Fruit fly (Drosophila melanogaster) whole organism, embryonic: ENCODE results near the gene CG15461.

Experiments used
- ATbp ChIP-seq: fragments of 200-800 bp; sonication (Bioruptor generic); optimal IDR thresholded peaks from 2 replicates; lab custom pipeline; 2017; ENCODE audit warnings: missing biosample characterization, mild to moderate bottlenecking, missing genetic modification characterization, missing genetic modification reagents
- Awh ChIP-seq: fragments of 200-800 bp; sonication (Bioruptor generic); IDR thresholded peaks from 2 replicates; pipeline ENCODE4, ENCODE4 v1.3.6; 2022; ENCODE audit warnings: missing biosample characterization, missing genetic modification characterization
- CG10209 ChIP-seq: fragments of 200-800 bp; sonication (Bioruptor generic); optimal IDR thresholded peaks from 3 replicates; lab custom pipeline; 2017; ENCODE audit warnings: missing biosample characterization, mild to moderate bottlenecking, missing genetic modification characterization, missing genetic modification reagents
- CG11398 ChIP-seq: fragments of 200-800 bp; sonication (Bioruptor generic); optimal IDR thresholded peaks from 2 replicates; lab custom pipeline; 2016; ENCODE audit warnings: missing biosample characterization, missing genetic modification characterization
- CG11456 ChIP-seq: fragments of 200-800 bp; sonication (Bioruptor generic); IDR thresholded peaks from 3 replicates; pipeline ENCODE4 v1.3.6; 2022; ENCODE audit warnings: missing biosample characterization, missing genetic modification characterization
- CG11560 ChIP-seq: fragments of 200-800 bp; sonication (Bioruptor generic); IDR thresholded peaks from 3 replicates; pipeline ENCODE4 v1.3.6; 2022; ENCODE audit warnings: missing biosample characterization, missing genetic modification characterization
- CG12071 ChIP-seq: fragments of 200-800 bp; sonication (Bioruptor generic); optimal IDR thresholded peaks from 3 replicates; lab custom pipeline; 2018; ENCODE audit warnings: missing biosample characterization, mild to moderate bottlenecking, missing genetic modification characterization
- CG12391 ChIP-seq: fragments of 200-800 bp; sonication (Bioruptor generic); optimal IDR thresholded peaks from 3 replicates; lab custom pipeline; 2018; ENCODE audit warnings: missing biosample characterization, mild to moderate bottlenecking, missing genetic modification characterization, moderate library complexity
- CG12769 ChIP-seq: fragments of 200-800 bp; sonication (Bioruptor generic); optimal IDR thresholded peaks from 2 replicates; lab custom pipeline; 2019; ENCODE audit warnings: missing biosample characterization, mild to moderate bottlenecking, missing genetic modification characterization, moderate library complexity
- CG13894 ChIP-seq: fragments of 200-800 bp; sonication (Bioruptor generic); optimal IDR thresholded peaks from 3 replicates; lab custom pipeline; 2018; ENCODE audit warnings: missing biosample characterization, mild to moderate bottlenecking, missing genetic modification characterization, moderate library complexity
- CG14667 ChIP-seq: fragments of 200-800 bp; sonication (Bioruptor generic); IDR thresholded peaks from 2 replicates; pipeline ENCODE4 v1.3.6; 2022; ENCODE audit warnings: missing biosample characterization, missing genetic modification characterization
- CG15479 ChIP-seq: fragments of 200-800 bp; sonication (Bioruptor generic); optimal IDR thresholded peaks from 3 replicates; lab custom pipeline; 2019; ENCODE audit warnings: missing biosample characterization, mild to moderate bottlenecking, missing genetic modification characterization, moderate library complexity
- CG16813 ChIP-seq: fragments of 200-800 bp; sonication (Bioruptor generic); IDR thresholded peaks from 3 replicates; pipeline ENCODE4 v1.3.6; 2022; ENCODE audit warnings: missing biosample characterization, missing genetic modification characterization; ENCODE audit not compliant: partially characterized antibody
- CG17361 ChIP-seq: fragments of 200-800 bp; sonication (Bioruptor generic); IDR thresholded peaks from 3 replicates; pipeline ENCODE4 v1.3.6; 2022; ENCODE audit warnings: missing biosample characterization, missing genetic modification characterization
- CG18011 ChIP-seq: fragments of 200-800 bp; sonication (Bioruptor generic); optimal IDR thresholded peaks from 2 replicates; lab custom pipeline; 2017; ENCODE audit warnings: missing biosample characterization, missing genetic modification characterization, mild to moderate bottlenecking, moderate library complexity, missing genotype
- CG31388 ChIP-seq: fragments of 200-800 bp; sonication (Bioruptor generic); optimal IDR thresholded peaks from 2 replicates; lab custom pipeline; 2016; ENCODE audit warnings: missing biosample characterization, missing genetic modification characterization
- CG3838 ChIP-seq: fragments of 200-800 bp; sonication (Bioruptor generic); optimal IDR thresholded peaks from 3 replicates; lab custom pipeline; 2016; ENCODE audit warnings: missing biosample characterization, missing genetic modification characterization
- CG6791 ChIP-seq: fragments of 200-800 bp; sonication (Bioruptor generic); IDR thresholded peaks from 3 replicates; pipeline ENCODE4 v1.3.6; 2022; ENCODE audit warnings: missing biosample characterization, missing genetic modification characterization; ENCODE audit not compliant: partially characterized antibody
- CG7271 ChIP-seq: fragments of 200-800 bp; sonication (Bioruptor generic); optimal IDR thresholded peaks from 2 replicates; lab custom pipeline; 2018; ENCODE audit warnings: missing biosample characterization, mild to moderate bottlenecking, missing genetic modification characterization, moderate library complexity
- CG8478 ChIP-seq: fragments of >200 bp; optimal IDR thresholded peaks from 2 replicates; lab custom pipeline; 2018
- CG9437 ChIP-seq: fragments of 200-800 bp; sonication (Bioruptor generic); optimal IDR thresholded peaks from 2 replicates; lab custom pipeline; 2018; ENCODE audit warnings: missing biosample characterization, mild to moderate bottlenecking, missing genetic modification characterization
- CG9797 ChIP-seq: fragments of 200-800 bp; sonication (Bioruptor generic); optimal IDR thresholded peaks from 3 replicates; lab custom pipeline; 2018; ENCODE audit warnings: missing biosample characterization, mild to moderate bottlenecking, missing genetic modification characterization
- CG9932 ChIP-seq: fragments of 200-800 bp; sonication (Bioruptor generic); IDR thresholded peaks from 2 replicates; pipeline ENCODE4 v1.3.6; 2022; ENCODE audit warnings: missing biosample characterization, missing genetic modification characterization
- D19A ChIP-seq: fragments of 200-800 bp; optimal IDR thresholded peaks from 3 replicates; lab custom pipeline; 2019; ENCODE audit warnings: missing biosample characterization, mild to moderate bottlenecking, missing genetic modification characterization, moderate library complexity
- Deaf1 ChIP-seq: fragments of 200-800 bp; optimal IDR thresholded peaks from 3 replicates; lab custom pipeline; 2019; ENCODE audit warnings: missing biosample characterization, mild to moderate bottlenecking, missing genetic modification characterization, moderate library complexity
- Dip3 ChIP-seq: fragments of 200-800 bp; sonication (Bioruptor generic); optimal IDR thresholded peaks from 3 replicates; lab custom pipeline; 2016; ENCODE audit warnings: missing biosample characterization, missing genetic modification characterization
- Dll ChIP-seq: fragments of 200-800 bp; sonication (Bioruptor generic); IDR thresholded peaks from 4 replicates; pipeline ENCODE4 v1.3.6; 2022; ENCODE audit warnings: missing biosample characterization, missing genetic modification characterization; ENCODE audit not compliant: partially characterized antibody
- E2f1 ChIP-seq: fragments of 200-800 bp; sonication (Bioruptor generic); IDR thresholded peaks from 2 replicates; pipeline ENCODE4 v1.3.6; 2022; ENCODE audit warnings: missing biosample characterization, missing genetic modification characterization
- Eip74EF ChIP-seq, 2 experiments: fragments of 200-800 bp in 1 of 2; fragments of >200 bp in 1 of 2; sonication (Bioruptor generic) in 1 of 2; optimal IDR thresholded peaks; 2 replicates each; lab custom pipeline; 2017 to 2019; ENCODE audit warnings: missing biosample characterization in 2 of 2, missing genetic modification characterization in 2 of 2, mild to moderate bottlenecking in 1 of 2, moderate library complexity in 1 of 2
- HmgZ ChIP-seq: fragments of 200-800 bp; sonication (Bioruptor generic); optimal IDR thresholded peaks from 2 replicates; lab custom pipeline; 2018; ENCODE audit warnings: missing biosample characterization, mild to moderate bottlenecking, missing genetic modification characterization
- Mrtf ChIP-seq: fragments of 200-800 bp; sonication (Bioruptor generic); IDR thresholded peaks from 3 replicates; pipeline ENCODE4 v1.3.6; 2022; ENCODE audit warnings: missing biosample characterization, missing genetic modification characterization
- Neu2 ChIP-seq: fragments of 200-800 bp; sonication (Bioruptor generic); optimal IDR thresholded peaks from 3 replicates; lab custom pipeline; 2016; ENCODE audit warnings: missing biosample characterization, missing genetic modification characterization, borderline replicate concordance
- Optix ChIP-seq: fragments of 200-800 bp; sonication (Bioruptor generic); IDR thresholded peaks from 3 replicates; pipeline ENCODE4 v1.3.6; 2022; ENCODE audit warnings: missing biosample characterization, missing genetic modification characterization
- Xrp1 ChIP-seq: fragments of 200-800 bp; sonication (Bioruptor generic); IDR thresholded peaks from 2 replicates; pipeline ENCODE4 v1.3.6; 2022; ENCODE audit warnings: missing biosample characterization, missing genetic modification characterization
- ab ChIP-seq: fragments of 200-800 bp; sonication (Bioruptor generic); optimal IDR thresholded peaks from 2 replicates; lab custom pipeline; 2016; ENCODE audit warnings: missing biosample characterization, missing genetic modification characterization
- abd-A ChIP-seq: fragments of 200-800 bp; sonication (Bioruptor generic); optimal IDR thresholded peaks from 3 replicates; lab custom pipeline; 2019; ENCODE audit warnings: missing biosample characterization, mild to moderate bottlenecking, missing genetic modification characterization, moderate library complexity
- amos ChIP-seq: fragments of 200-800 bp; sonication (Bioruptor generic); IDR thresholded peaks from 2 replicates; pipeline ENCODE4 v1.3.6; 2022; ENCODE audit warnings: missing biosample characterization, missing genetic modification characterization; ENCODE audit not compliant: partially characterized antibody
- cas ChIP-seq: fragments of 200-800 bp; sonication (Bioruptor generic); IDR thresholded peaks from 2 replicates; pipeline ENCODE4 v1.3.6; 2022; ENCODE audit warnings: missing biosample characterization, missing genetic modification characterization
- chm ChIP-seq: fragments of 200-800 bp; sonication (Bioruptor generic); IDR thresholded peaks from 2 replicates; pipeline ENCODE4 v1.3.6; 2022; ENCODE audit warnings: missing biosample characterization, missing genetic modification characterization
- dati ChIP-seq: fragments of 200-800 bp; sonication (Bioruptor generic); IDR thresholded peaks from 2 replicates; pipeline ENCODE4 v1.3.6; 2022; ENCODE audit warnings: missing biosample characterization, missing genetic modification characterization
- eve ChIP-seq, 2 experiments: fragments of >200 bp; optimal IDR thresholded peaks; 2 replicates each; lab custom pipeline; 2017; ENCODE audit warnings: missing biosample characterization in 2 of 2, missing genetic modification characterization in 2 of 2
- fd3F ChIP-seq: fragments of 200-800 bp; sonication (Bioruptor generic); optimal IDR thresholded peaks from 2 replicates; lab custom pipeline; 2018; ENCODE audit warnings: missing biosample characterization, mild to moderate bottlenecking, missing genetic modification characterization, moderate library complexity
- her ChIP-seq: fragments of 200-800 bp; sonication (Bioruptor generic); optimal IDR thresholded peaks from 2 replicates; lab custom pipeline; 2016; ENCODE audit warnings: missing biosample characterization, missing genetic modification characterization
- hkb ChIP-seq, 2 experiments: fragments of 200-800 bp in 1 of 2; fragments of >200 bp in 1 of 2; sonication (Bioruptor generic) in 1 of 2; IDR thresholded peaks in 1 of 2; optimal IDR thresholded peaks in 1 of 2; 2 replicates each; pipeline versions ENCODE4 v1.3.6 to Lab custom; 2017 to 2022; ENCODE audit warnings: missing biosample characterization in 1 of 2, missing genetic modification characterization in 1 of 2
- pb ChIP-seq: fragments of 200-800 bp; sonication (Bioruptor generic); optimal IDR thresholded peaks from 3 replicates; lab custom pipeline; 2016; ENCODE audit warnings: missing biosample characterization, missing genetic modification characterization
- pros ChIP-seq: fragments of 200-800 bp; sonication (Bioruptor generic); optimal IDR thresholded peaks from 3 replicates; lab custom pipeline; 2019; ENCODE audit warnings: missing biosample characterization, mild to moderate bottlenecking, missing genetic modification characterization, moderate library complexity
- sd ChIP-seq: fragments of 200-800 bp; sonication (Bioruptor generic); optimal IDR thresholded peaks from 3 replicates; lab custom pipeline; 2018; ENCODE audit warnings: missing biosample characterization, mild to moderate bottlenecking, missing genetic modification characterization, moderate library complexity
- sens ChIP-seq: fragments of 200-800 bp; sonication (Bioruptor generic); peaks from one replicate; lab custom pipeline; 2016; ENCODE audit warnings: missing biosample characterization, missing genetic modification characterization
- tin ChIP-seq: fragments of 200-800 bp; sonication (Bioruptor generic); optimal IDR thresholded peaks from 3 replicates; lab custom pipeline; 2016; ENCODE audit warnings: missing biosample characterization, missing genetic modification characterization
- usp ChIP-seq: fragments of >200 bp; optimal IDR thresholded peaks from 2 replicates; lab custom pipeline; 2017; ENCODE audit warnings: missing biosample characterization, missing genetic modification characterization
- wor ChIP-seq: fragments of 200-800 bp; sonication (Bioruptor generic); IDR thresholded peaks from 2 replicates; pipeline ENCODE4 v1.3.6; 2022; ENCODE audit warnings: missing biosample characterization, missing genetic modification characterization

CG15461 gene

DNA sequence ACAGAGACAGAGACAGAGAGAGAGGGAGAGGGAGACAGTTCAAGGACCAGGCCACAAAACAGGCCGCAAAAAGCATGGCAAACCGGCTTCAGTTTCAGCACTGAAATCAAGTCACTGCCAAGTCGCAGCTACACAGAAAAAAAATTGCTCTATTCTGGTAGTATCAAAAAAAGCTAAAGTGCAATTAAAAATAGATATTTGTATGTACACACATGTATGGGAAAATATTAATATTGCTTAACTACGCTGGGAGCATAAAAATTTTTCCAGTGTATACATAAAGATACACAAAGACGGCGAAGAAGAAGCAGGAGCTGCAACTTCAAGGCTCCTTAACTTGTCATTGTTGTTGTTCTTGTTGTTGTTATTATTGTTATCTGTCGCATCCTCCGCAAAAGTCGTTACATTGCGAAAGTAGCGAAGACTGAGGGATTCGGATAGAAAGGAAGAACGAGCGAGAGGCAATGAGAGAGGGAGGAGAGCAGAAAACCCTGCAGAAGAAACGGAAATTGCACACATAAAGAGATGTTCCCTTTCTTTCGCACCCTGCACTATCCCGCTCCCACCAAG, 15.1 kb downstream of the CG15461 start (continued):
- TF ChIP-seq wor (GFP tag; lab: Robert Waterston, UW): no peak
- no peak for TF ChIP-seq CG13894
- no peak for TF ChIP-seq CG9797 (GFP tag; lab: Kevin White, UChicago)
- TF ChIP-seq CG10209 (GFP tag; lab: Kevin White, UChicago): no peak
- TF ChIP-seq HmgZ (tag; lab: Kevin White, UChicago): no peak
- TF ChIP-seq D19A (tag; lab: Kevin White, UChicago): no peak
- TF ChIP-seq CG12071: no peak
- TF ChIP-seq sd (tag; lab: Kevin White, UChicago): no peak
- TF ChIP-seq CG11398 (GFP tag; lab: Kevin White, UChicago): no peak
- no peak for TF ChIP-seq tin
- TF ChIP-seq Awh (GFP tag; lab: Robert Waterston, UW): no peak
- peak; percentile 32 for TF ChIP-seq ATbp (GFP tag; lab: Kevin White, UChicago)
- TF ChIP-seq amos: no peak
- TF ChIP-seq CG11560: no peak
- TF ChIP-seq CG6791: no peak
- no peak for TF ChIP-seq CG3838 (GFP tag; lab: Kevin White, UChicago)
- TF ChIP-seq pb (GFP tag; lab: Kevin White, UChicago): no peak
- TF ChIP-seq usp (GFP tag; lab: Kevin White, UChicago): no peak
- TF ChIP-seq ab (GFP tag; lab: Kevin White, UChicago): no peak
- TF ChIP-seq CG31388 (GFP tag; lab: Kevin White, UChicago): no peak
- no peak for TF ChIP-seq dati (GFP tag; lab: Robert Waterston, UW)
- no peak for TF ChIP-seq CG9437
- no peak for TF ChIP-seq Dll
- TF ChIP-seq E2f1 (GFP tag; lab: Robert Waterston, UW): no peak
- TF ChIP-seq Dip3 (GFP tag; lab: Kevin White, UChicago): no peak
- no peak for TF ChIP-seq CG16813 (GFP tag; lab: Robert Waterston, UW)
- no peak for TF ChIP-seq CG9932 (GFP tag; lab: Robert Waterston, UW)
- no peak for TF ChIP-seq cas (GFP tag; lab: Robert Waterston, UW)
- 0 out of 3 replicates have a peak, but pooled peaks have one; percentile 35 for TF ChIP-seq CG17361
- no peak for TF ChIP-seq Mrtf (GFP tag; lab: Robert Waterston, UW)
- peak; percentile 53; the same call in 1 of the 2 replicates for TF ChIP-seq Xrp1
- TF ChIP-seq Neu2 (GFP tag; lab: Kevin White, UChicago): no peak
- no peak for TF ChIP-seq CG14667 (GFP tag; lab: Robert Waterston, UW)
- no peak for TF ChIP-seq CG18011 (GFP tag; lab: Kevin White, UChicago)
- no peak for TF ChIP-seq abd-A
- no peak for TF ChIP-seq CG11456 (GFP tag; lab: Robert Waterston, UW)
- TF ChIP-seq CG8478 (lab: Kevin White, UChicago): no peak
- no peak for TF ChIP-seq Optix (GFP tag; lab: Robert Waterston, UW)
- TF ChIP-seq Eip74EF (GFP tag; optimal IDR thresholded peaks at IDR 0.05; lab: Kevin White, UChicago): no peak
- no peak for TF ChIP-seq CG15479
- TF ChIP-seq pros (GFP tag; lab: Kevin White, UChicago): no peak
- no peak for TF ChIP-seq her
- TF ChIP-seq eve (GFP tag; optimal IDR thresholded peaks at IDR 0.05; lab: Kevin White, UChicago): no peak
- TF ChIP-seq chm (GFP tag; lab: Robert Waterston, UW): no peak
- TF ChIP-seq CG12769 (tag; lab: Kevin White, UChicago): peak; percentile 28
- peak; percentile 44 for TF ChIP-seq CG12391 (tag; lab: Kevin White, UChicago)
- TF ChIP-seq CG7271 (tag; lab: Kevin White, UChicago): no peak
- no peak for TF ChIP-seq hkb (optimal IDR thresholded peaks at IDR 0.05; lab: Kevin White, UChicago)
- peak; percentile 39; the same call in 1 of the 2 replicates for TF ChIP-seq hkb (GFP tag; IDR thresholded peaks at IDR 0.05; lab: Robert Waterston, UW)
- TF ChIP-seq fd3F (GFP tag; lab: Kevin White, UChicago): peak; percentile 11
- peak; percentile 89 for TF ChIP-seq sens (GFP tag; lab: Kevin White, UChicago)
- no peak for TF ChIP-seq Deaf1 (tag; lab: Kevin White, UChicago)
